Fruit fly (Drosophila melanogaster): Measurements from ENCODE around the gene Zip99C.

Zip99C gene

DNA sequence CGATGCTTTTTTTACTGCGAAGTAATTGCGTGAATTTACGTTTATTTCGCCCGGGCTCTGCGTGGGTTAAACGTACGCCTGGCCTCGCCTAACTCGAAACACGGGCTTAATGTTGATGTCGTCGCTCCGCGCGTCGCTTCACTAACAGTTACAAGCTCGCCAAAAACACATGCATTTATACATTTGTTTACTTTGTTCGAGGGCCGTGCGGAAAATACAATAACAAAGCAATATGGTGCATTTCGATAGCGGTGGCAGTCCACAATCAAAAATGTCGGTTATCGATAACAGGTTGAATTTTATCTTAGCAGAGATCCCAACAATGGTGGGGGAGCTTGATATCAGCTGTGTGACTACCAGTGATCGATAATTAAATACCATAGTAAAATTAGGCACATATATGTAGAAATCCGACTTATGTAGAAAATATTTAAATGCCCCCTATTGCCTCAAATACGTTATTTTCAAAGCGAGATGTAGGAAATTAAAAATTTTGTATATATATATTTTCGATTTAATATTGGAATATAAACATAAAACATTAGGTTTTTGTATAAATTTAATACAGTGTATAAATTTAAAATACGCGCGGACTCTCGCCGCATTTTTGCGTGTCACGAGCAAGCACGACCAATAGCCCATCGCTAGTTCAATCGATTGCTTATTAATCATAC lies at the start of gene Zip99C:
Zip99C (minus strand) TSS at position 220 of the 674 bp plus-strand sequence.
- TF ChIP-seq CG17801 (GFP tag; optimal IDR thresholded peaks at IDR 0.05; ENCODE audit: partially characterized antibody) = peak; percentile 16

DNA sequence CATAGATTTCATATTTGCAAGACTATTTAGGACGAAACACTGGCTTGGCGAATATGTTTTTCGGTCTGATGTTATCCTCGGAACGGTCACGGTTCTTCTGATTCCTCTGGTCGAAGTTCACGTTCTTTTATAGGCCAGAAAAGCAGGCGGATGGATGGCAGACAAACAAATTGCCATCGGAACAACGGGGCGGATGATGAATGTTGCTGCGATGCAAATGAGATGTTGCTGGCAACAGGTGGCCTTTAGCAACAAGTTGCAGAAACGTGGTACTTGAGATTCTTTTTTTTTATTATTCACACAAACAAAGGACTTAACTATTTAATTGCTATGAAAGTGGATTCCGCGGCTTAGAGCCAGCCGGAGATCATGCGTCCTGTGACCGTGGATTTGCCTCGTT lies 45.6 kb upstream of the Zip99C start, which contains the start of gene Capa:
Capa (minus strand) TSS at position 101 of the 400 bp plus-strand sequence.
- TF ChIP-seq CG17801 (GFP tag; optimal IDR thresholded peaks at IDR 0.05; ENCODE audit: partially characterized antibody) = no peak

dm6 chr3R:29907601-29908175 lies 39.0 kb upstream of the Zip99C start, which contains the start of gene CG31036:
TSS of gene CG31036 (plus strand) at chr3R:29908107.
- no peak for TF ChIP-seq CG17801 (GFP tag; optimal IDR thresholded peaks at IDR 0.05; ENCODE audit: partially characterized antibody)

DNA sequence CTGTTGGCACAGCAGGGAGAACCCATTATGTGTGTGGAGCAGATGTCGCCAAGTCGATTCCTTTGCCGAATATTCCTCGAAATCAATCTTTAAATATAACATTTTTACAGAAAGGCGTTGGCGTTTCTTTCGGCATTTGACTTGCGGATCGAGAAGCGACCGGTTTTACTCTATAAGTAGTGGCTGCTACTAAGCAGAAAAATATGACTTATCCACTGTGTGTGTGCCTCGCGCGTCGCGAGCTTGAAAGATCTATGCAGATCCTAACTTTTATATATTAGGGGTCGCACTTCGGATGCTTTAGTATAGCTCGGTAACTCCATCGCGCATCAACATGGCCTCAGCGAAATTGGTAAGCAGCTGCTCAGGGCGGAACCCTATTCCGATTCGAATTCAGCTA lies 36.5 kb upstream of the Zip99C start, which contains the start of gene CG15515:
CG15515 (plus strand) TSS at position 301 of the 400 bp plus-strand sequence.
- TF ChIP-seq CG17801 (GFP tag; optimal IDR thresholded peaks at IDR 0.05; ENCODE audit: partially characterized antibody) = no peak

DNA sequence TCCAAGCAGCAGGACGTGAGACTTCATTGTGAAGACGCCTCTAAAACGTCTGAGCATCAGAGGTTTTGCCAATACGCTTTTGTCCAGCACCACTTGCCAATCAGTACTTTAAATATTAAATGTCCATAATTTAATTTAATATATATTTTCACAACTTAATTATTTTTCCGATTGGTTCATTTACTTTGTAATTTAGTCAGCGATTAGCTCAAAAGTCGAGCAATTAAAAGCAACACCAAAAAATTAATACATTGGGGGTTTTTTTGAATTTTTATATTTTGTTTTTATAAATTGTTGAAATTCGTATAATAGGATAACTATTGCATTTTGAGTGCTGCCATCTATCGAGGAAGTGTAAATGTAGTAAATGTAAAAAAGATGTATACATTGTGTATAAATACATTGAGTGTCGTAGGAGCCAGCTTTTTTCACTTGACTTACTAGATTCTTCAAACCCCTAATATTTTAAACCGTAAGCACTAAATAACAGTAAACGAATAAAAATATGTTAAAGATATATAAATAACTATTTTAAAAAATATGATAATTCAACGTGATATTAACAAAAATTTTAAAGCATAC lies 35.2 kb upstream of the Zip99C start, which contains the start of gene CG15517:
CG15517 (minus strand) TSS at position 51 of the 582 bp plus-strand sequence.
- TF ChIP-seq CG17801 (GFP tag; optimal IDR thresholded peaks at IDR 0.05; ENCODE audit: partially characterized antibody) = no peak

DNA sequence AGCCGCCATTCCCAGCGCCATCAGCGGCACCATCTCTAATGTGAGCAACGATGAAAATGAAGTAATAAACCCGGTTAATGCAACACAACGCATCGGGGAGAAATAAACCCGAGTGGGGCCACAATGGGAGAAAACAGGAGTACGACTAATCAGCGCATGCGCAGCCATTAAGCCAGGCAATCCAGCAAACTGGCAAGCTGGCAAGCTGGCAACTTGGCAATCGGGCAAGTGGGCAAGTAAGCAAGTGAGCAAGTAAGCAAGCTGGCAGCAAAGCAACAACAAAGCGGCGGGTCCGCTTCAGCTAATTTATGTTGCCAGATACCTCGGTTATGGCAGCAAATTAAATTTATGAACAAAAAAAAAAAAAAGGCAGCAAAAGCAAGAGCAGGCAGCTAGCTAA lies 30.9 kb upstream of the Zip99C start:
- TF ChIP-seq CG17801 (GFP tag; optimal IDR thresholded peaks at IDR 0.05; ENCODE audit: partially characterized antibody) = no peak

- TF ChIP-seq CG17801 (GFP tag; optimal IDR thresholded peaks at IDR 0.05; ENCODE audit: partially characterized antibody) = no peak
Measured at dm6 chr3R:29898588-29898987, 29.9 kb upstream of the Zip99C start.

dm6 chr3R:29894393-29894792 lies 25.7 kb upstream of the Zip99C start:
- TF ChIP-seq CG17801 (GFP tag; optimal IDR thresholded peaks at IDR 0.05; ENCODE audit: partially characterized antibody) = no peak

DNA sequence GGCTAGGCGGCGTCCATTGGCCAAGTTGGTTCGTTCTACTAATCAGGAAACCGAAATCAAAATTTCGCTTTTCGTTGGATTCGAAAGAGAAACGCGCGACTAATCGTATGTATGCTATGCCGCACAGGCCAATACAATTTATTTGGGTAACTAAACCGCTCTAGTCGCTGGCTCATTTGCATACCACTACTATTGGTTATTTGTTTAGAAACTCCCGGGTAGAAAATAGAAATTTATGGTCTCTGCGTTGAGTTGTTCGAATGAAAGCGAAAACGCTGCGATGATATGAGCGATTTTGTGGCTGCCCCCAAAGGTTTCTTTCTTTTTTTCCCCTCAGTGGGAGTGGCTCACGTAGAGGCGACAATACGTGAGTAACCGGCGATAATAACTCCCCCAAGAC lies 24.3 kb upstream of the Zip99C start:
- no peak for TF ChIP-seq CG17801 (GFP tag; optimal IDR thresholded peaks at IDR 0.05; ENCODE audit: partially characterized antibody)

dm6 chr3R:29891183-29891582 lies 22.5 kb upstream of the Zip99C start:
- no peak for TF ChIP-seq CG17801 (GFP tag; optimal IDR thresholded peaks at IDR 0.05; ENCODE audit: partially characterized antibody)

DNA sequence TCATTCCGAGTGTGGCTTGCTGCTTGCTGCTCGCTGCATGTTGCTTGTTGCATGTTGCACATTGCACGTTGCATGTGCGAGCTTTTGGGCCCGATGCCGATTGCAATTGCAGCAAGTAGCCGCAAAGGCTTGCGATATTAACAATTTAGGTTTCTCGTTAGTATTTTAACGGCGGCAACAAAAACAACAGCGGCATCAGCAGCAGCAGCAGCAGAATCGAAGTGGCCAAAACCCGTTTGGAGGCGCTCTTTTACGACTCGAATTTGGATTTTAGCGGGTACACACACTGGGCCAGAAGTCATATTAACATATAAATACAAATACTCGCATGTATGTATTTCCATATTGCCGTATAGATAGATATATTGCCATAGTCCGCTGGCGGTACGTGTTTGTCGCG lies 11.6 kb upstream of the Zip99C start:
- TF ChIP-seq CG17801 (GFP tag; optimal IDR thresholded peaks at IDR 0.05; ENCODE audit: partially characterized antibody) = no peak

DNA sequence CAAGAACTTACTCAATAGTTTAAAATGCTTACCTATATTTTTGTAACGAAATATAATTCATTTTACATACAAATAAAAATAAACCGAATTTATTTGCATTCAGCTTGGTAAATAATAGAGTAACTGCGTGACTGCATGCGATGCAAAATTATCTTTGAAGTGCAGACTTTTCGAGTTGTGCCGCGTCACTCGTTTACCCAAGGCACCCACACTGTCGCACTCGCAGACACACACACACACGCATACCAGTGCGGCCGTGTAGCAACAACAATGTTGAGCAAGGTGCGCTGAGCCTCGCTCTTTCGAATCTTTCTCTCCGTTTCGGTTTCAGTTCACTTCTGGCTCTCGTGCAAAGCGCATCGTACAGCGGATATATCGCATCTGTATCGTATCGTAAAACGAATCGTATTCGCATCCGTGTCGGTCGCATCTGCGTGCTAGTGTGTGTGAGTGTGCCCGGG lies 8.1 kb upstream of the Zip99C start, which contains the start of gene CG31038:
CG31038 (plus strand) TSS at position 327 of the 461 bp plus-strand sequence.
- TF ChIP-seq CG17801 (GFP tag; optimal IDR thresholded peaks at IDR 0.05; ENCODE audit: partially characterized antibody) = peak; percentile 27

dm6 chr3R:29876232-29876631 lies 7.5 kb upstream of the Zip99C start:
- no peak for TF ChIP-seq CG17801 (GFP tag; optimal IDR thresholded peaks at IDR 0.05; ENCODE audit: partially characterized antibody)

DNA sequence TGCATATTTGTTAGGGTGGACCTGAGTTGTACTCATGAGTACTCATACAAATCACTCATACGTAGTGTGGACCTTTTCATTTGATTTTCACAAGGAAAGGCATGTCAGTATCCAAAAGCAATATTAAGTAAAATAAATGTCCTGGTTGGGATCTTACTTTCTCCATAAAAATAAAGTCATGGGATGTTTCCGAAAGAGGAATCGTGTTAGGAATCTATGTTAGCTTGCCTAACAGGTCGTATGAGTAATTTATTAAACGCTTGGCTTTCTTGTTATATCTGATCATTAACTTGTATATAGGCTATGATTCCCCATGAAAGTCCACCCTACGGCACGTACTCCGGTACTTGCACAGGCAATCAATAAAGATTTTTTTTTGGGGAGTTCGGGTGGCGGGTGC lies 7.1 kb upstream of the Zip99C start:
- peak; percentile 50 for TF ChIP-seq CG17801 (GFP tag; optimal IDR thresholded peaks at IDR 0.05; ENCODE audit: partially characterized antibody)

dm6 chr3R:29869350-29869688 lies 624 bp upstream of the Zip99C start, which contains the start of gene CG34133:
TSS of gene CG34133 (plus strand) at chr3R:29869365.
- no peak for TF ChIP-seq CG17801 (GFP tag; optimal IDR thresholded peaks at IDR 0.05; ENCODE audit: partially characterized antibody)

DNA sequence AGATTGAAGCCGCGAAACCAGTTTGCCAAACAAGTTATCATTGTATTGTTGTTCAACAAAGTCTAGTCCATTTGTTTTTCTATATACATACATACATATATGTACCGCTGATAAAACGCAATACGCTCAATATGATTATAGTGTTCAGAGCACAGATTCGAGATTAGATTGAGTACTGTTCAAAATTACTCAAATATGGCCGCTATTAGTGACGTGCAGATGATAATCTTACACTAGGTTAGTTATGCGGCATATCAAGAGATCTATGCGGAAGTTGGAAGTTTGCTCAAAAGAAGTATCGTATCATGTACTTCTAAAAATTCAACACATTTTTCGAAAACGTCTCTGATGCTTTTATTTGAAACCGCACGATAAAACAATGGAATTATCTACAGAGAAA lies 800 bp downstream of the Zip99C start:
- TF ChIP-seq CG17801 (GFP tag; optimal IDR thresholded peaks at IDR 0.05; ENCODE audit: partially characterized antibody) = no peak

All from ovary, adult (tissue).